Worm (Caenorhabditis elegans) whole organism, late embryonic: Measurements from ENCODE around the gene srv-34.

ENCODE experiments used
- C38D4.7 ChIP-seq: fragments of 200-800 bp; sonication (Bioruptor generic); optimal IDR thresholded peaks from 2 replicates; lab custom pipeline; 2018; ENCODE audit warnings: mild to moderate bottlenecking, missing genetic modification characterization, moderate library complexity, missing compliant biosample characterization
- F13H6.1 ChIP-seq: sonication (generic microtip); optimal IDR thresholded peaks from 2 replicates; lab custom pipeline; 2016; ENCODE audit warnings: missing genetic modification characterization, missing compliant biosample characterization
- K09A11.1 ChIP-seq: sonication (generic microtip); optimal IDR thresholded peaks from 2 replicates; lab custom pipeline; 2017; ENCODE audit warnings: antibody characterized with exemption, mild to moderate bottlenecking, missing genetic modification characterization, missing compliant biosample characterization; ENCODE audit not compliant: insufficient read depth
- T23F11.4 ChIP-seq: fragments of 200-800 bp; sonication (Bioruptor generic); optimal IDR thresholded peaks from 2 replicates; lab custom pipeline; 2018; ENCODE audit warnings: mild to moderate bottlenecking, missing genetic modification characterization, missing compliant biosample characterization
- ama-1 ChIP-seq: fragments of 150-350 bp; optimal IDR thresholded peaks from 2 replicates; lab custom pipeline; 2014
- ceh-14 ChIP-seq: sonication (generic microtip); optimal IDR thresholded peaks from 2 replicates; lab custom pipeline; 2016; ENCODE audit warnings: missing genotype, missing genetic modification characterization, missing compliant biosample characterization
- ceh-19 ChIP-seq: fragments of 200-800 bp; sonication (Bioruptor generic); optimal IDR thresholded peaks from 2 replicates; lab custom pipeline; 2018; ENCODE audit warnings: mild to moderate bottlenecking, missing genetic modification characterization, missing compliant biosample characterization
- ceh-22 ChIP-seq: sonication (generic microtip); optimal IDR thresholded peaks from 2 replicates; lab custom pipeline; 2017; ENCODE audit warnings: missing biosample characterization, missing genetic modification characterization
- ceh-24 ChIP-seq: sonication (generic microtip); optimal IDR thresholded peaks from 2 replicates; lab custom pipeline; 2016; ENCODE audit warnings: mild to moderate bottlenecking, missing genetic modification characterization, missing compliant biosample characterization
- ceh-45 ChIP-seq: fragments of 200-800 bp; sonication (Bioruptor generic); IDR thresholded peaks from 2 replicates; pipeline ENCODE4 v1.3.6; 2022; ENCODE audit warnings: missing genetic modification reagents, missing genetic modification characterization, missing compliant biosample characterization
- ceh-48 ChIP-seq: sonication (generic microtip); optimal IDR thresholded peaks from 2 replicates; lab custom pipeline; 2016; ENCODE audit warnings: missing genetic modification characterization, inconsistent platforms, missing compliant biosample characterization
- ceh-6 ChIP-seq: fragments of 200-800 bp; sonication (Bioruptor generic); optimal IDR thresholded peaks from 2 replicates; lab custom pipeline; 2018; ENCODE audit warnings: mild to moderate bottlenecking, missing genetic modification characterization, missing compliant biosample characterization
- ceh-9 ChIP-seq: sonication (generic microtip); optimal IDR thresholded peaks from 2 replicates; lab custom pipeline; 2016; ENCODE audit warnings: mild to moderate bottlenecking, missing genetic modification characterization, inconsistent platforms, missing compliant biosample characterization
- elt-2 ChIP-seq: sonication (generic microtip); optimal IDR thresholded peaks from 2 replicates; lab custom pipeline; 2016; ENCODE audit warnings: missing genetic modification reagents, missing genetic modification characterization, missing compliant biosample characterization
- elt-4 ChIP-seq: sonication (generic microtip); optimal IDR thresholded peaks from 2 replicates; lab custom pipeline; 2016; ENCODE audit warnings: missing genetic modification characterization, missing compliant biosample characterization
- eyg-1 ChIP-seq: sonication (generic microtip); optimal IDR thresholded peaks from 2 replicates; lab custom pipeline; 2016; ENCODE audit warnings: missing genotype, missing genetic modification characterization, missing compliant biosample characterization
- fax-1 ChIP-seq: sonication (generic microtip); optimal IDR thresholded peaks from 2 replicates; lab custom pipeline; 2016; ENCODE audit warnings: missing genotype, missing genetic modification characterization, missing compliant biosample characterization
- fkh-10 ChIP-seq: fragments of 150-350 bp; optimal IDR thresholded peaks from 2 replicates; lab custom pipeline; 2014; ENCODE audit warnings: missing biosample characterization, missing genetic modification reagents, missing genetic modification characterization
- fkh-6 ChIP-seq: sonication (generic microtip); optimal IDR thresholded peaks from 2 replicates; lab custom pipeline; 2016; ENCODE audit warnings: missing genetic modification characterization, missing compliant biosample characterization
- hlh-30 ChIP-seq: sonication (generic microtip); optimal IDR thresholded peaks from 2 replicates; lab custom pipeline; 2017; ENCODE audit warnings: antibody characterized with exemption, missing genetic modification characterization, missing compliant biosample characterization; ENCODE audit not compliant: insufficient read depth
- hlh-6 ChIP-seq: sonication (generic microtip); optimal IDR thresholded peaks from 2 replicates; lab custom pipeline; 2016; ENCODE audit warnings: missing genotype, missing genetic modification characterization, missing compliant biosample characterization
- lim-6 ChIP-seq: sonication (generic microtip); optimal IDR thresholded peaks from 2 replicates; lab custom pipeline; 2016; ENCODE audit warnings: missing genetic modification characterization, missing compliant biosample characterization
- nfya-1 ChIP-seq: sonication (generic microtip); optimal IDR thresholded peaks from 2 replicates; lab custom pipeline; 2017; ENCODE audit warnings: missing genetic modification characterization, mild to moderate bottlenecking, missing compliant biosample characterization, antibody characterized with exemption, moderate library complexity
- nhr-11 ChIP-seq: fragments of 150-350 bp; optimal IDR thresholded peaks from 2 replicates; lab custom pipeline; 2014; ENCODE audit warnings: missing biosample characterization, missing genetic modification characterization
- nhr-232 ChIP-seq: sonication (generic microtip); optimal IDR thresholded peaks from 2 replicates; lab custom pipeline; 2016; ENCODE audit warnings: missing genetic modification characterization, missing compliant biosample characterization
- npax-4 ChIP-seq: sonication (generic microtip); optimal IDR thresholded peaks from 2 replicates; lab custom pipeline; 2016; ENCODE audit warnings: missing genetic modification characterization, missing compliant biosample characterization
- pag-3 ChIP-seq: sonication (generic microtip); optimal IDR thresholded peaks from 2 replicates; lab custom pipeline; 2016; ENCODE audit warnings: missing compliant biosample characterization, missing genetic modification characterization, borderline replicate concordance
- pax-1 ChIP-seq: fragments of 150-350 bp; optimal IDR thresholded peaks from 2 replicates; lab custom pipeline; 2014; ENCODE audit warnings: missing biosample characterization, missing genetic modification characterization
- pha-2 ChIP-seq: sonication (generic microtip); optimal IDR thresholded peaks from 2 replicates; lab custom pipeline; 2017; ENCODE audit warnings: mild to moderate bottlenecking, missing genetic modification characterization, missing compliant biosample characterization
- pha-4 ChIP-seq: fragments of 150-350 bp; optimal IDR thresholded peaks from 2 replicates; lab custom pipeline; 2018; ENCODE audit warnings: missing biosample characterization, missing genetic modification reagents, missing genetic modification characterization
- pqm-1 ChIP-seq: sonication (generic microtip); optimal IDR thresholded peaks from 2 replicates; lab custom pipeline; 2016; ENCODE audit warnings: missing genetic modification characterization, missing compliant biosample characterization
- pros-1 ChIP-seq: fragments of 150-350 bp; optimal IDR thresholded peaks from 2 replicates; lab custom pipeline; 2014; ENCODE audit warnings: missing biosample characterization, missing genetic modification reagents, missing genetic modification characterization
- ref-2 ChIP-seq: sonication (generic microtip); optimal IDR thresholded peaks from 2 replicates; lab custom pipeline; 2016; ENCODE audit warnings: missing genetic modification characterization, missing compliant biosample characterization
- sdc-2 ChIP-seq: sonication (generic microtip); optimal IDR thresholded peaks from 2 replicates; lab custom pipeline; 2016; ENCODE audit warnings: missing genotype, missing genetic modification characterization, missing compliant biosample characterization
- sox-4 ChIP-seq: sonication (generic microtip); optimal IDR thresholded peaks from 2 replicates; lab custom pipeline; 2017; ENCODE audit warnings: mild to moderate bottlenecking, missing genetic modification characterization, inconsistent platforms, missing compliant biosample characterization
- syd-9 ChIP-seq: sonication (generic microtip); optimal IDR thresholded peaks from 2 replicates; lab custom pipeline; 2016; ENCODE audit warnings: mild to moderate bottlenecking, missing genetic modification characterization, moderate library complexity, missing compliant biosample characterization
- tbx-2 ChIP-seq: sonication (generic microtip); optimal IDR thresholded peaks from 2 replicates; lab custom pipeline; 2016; ENCODE audit warnings: missing genetic modification characterization, missing compliant biosample characterization
- ttx-3 ChIP-seq: sonication (generic microtip); optimal IDR thresholded peaks from 2 replicates; lab custom pipeline; 2016; ENCODE audit warnings: missing genetic modification reagents, missing genetic modification characterization, missing compliant biosample characterization
- unc-3 ChIP-seq, 2 experiments: fragments of 200-800 bp in 1 of 2; sonication (Bioruptor generic) in 1 of 2; sonication (generic microtip) in 1 of 2; conservative IDR thresholded peaks in 1 of 2; optimal IDR thresholded peaks in 1 of 2; 2 replicates each; pipeline versions ENCODE4 v1.3.6 to Lab custom; 2016 to 2022; ENCODE audit warnings: missing compliant biosample characterization in 2 of 2, missing genetic modification characterization in 2 of 2, missing genetic modification reagents in 1 of 2
- unc-42 ChIP-seq: sonication (generic microtip); optimal IDR thresholded peaks from 2 replicates; lab custom pipeline; 2016; ENCODE audit warnings: missing genotype, missing genetic modification characterization, missing compliant biosample characterization
- unc-86 ChIP-seq: sonication (generic microtip); optimal IDR thresholded peaks from 2 replicates; lab custom pipeline; 2016; ENCODE audit warnings: missing genetic modification characterization, missing compliant biosample characterization
- zip-5 ChIP-seq: sonication (generic microtip); optimal IDR thresholded peaks from 2 replicates; lab custom pipeline; 2016; ENCODE audit warnings: missing genetic modification characterization, missing compliant biosample characterization
- ztf-16 ChIP-seq: sonication (generic microtip); optimal IDR thresholded peaks from 2 replicates; lab custom pipeline; 2017; ENCODE audit warnings: missing genetic modification characterization, missing compliant biosample characterization

srv-34 gene

DNA sequence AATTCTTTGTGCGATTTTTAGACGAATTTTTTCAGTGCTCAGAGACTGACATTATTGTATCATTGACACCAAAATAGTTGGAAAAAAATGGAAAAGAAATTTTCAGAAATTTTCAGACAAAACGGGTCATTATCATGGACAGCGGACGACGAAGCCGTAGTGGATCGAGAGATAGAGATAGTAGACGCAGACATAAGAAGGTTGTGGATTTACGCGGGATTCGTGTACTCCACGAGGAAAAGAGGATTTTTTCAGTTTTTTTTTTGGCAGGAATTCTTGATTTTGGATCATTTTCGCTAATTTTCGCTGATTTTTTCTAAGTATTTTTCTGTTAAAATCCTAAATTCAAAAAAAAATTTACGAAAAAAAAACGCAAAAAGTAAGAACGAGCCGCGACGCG lies 7.0 kb downstream of the srv-34 start, which contains the start of gene W08G11.3:
W08G11.3 (plus strand) TSS at position 107 of the 400 bp plus-strand sequence.
- peak; percentile 53 for TF ChIP-seq ama-1 (lab: Kevin White, UChicago)
- TF ChIP-seq lim-6 (tag; lab: Kevin White, UChicago), result no peak

DNA sequence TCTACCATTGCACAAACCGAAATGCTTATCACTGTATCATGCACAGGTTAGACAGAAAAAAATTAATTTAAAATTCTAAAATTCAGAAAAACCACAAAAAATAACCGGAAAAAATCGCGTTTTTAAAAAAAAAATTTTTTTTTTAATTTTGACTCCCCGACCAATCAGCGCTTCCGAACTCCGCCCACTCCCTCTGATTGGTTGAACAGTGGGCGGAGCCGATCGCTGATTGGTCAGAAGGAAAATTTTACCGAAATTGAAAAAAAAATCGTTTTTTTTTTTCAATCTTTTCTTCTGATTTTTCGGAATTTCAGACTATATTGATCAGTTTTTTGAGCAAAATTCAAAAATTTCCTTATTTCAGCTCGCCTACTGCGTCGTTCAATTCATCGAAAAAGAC lies 13.2 kb downstream of the srv-34 start:
- TF ChIP-seq ceh-24, result no peak
- peak; percentile 99 for TF ChIP-seq nfya-1 (tag; lab: Kevin White, UChicago)

DNA sequence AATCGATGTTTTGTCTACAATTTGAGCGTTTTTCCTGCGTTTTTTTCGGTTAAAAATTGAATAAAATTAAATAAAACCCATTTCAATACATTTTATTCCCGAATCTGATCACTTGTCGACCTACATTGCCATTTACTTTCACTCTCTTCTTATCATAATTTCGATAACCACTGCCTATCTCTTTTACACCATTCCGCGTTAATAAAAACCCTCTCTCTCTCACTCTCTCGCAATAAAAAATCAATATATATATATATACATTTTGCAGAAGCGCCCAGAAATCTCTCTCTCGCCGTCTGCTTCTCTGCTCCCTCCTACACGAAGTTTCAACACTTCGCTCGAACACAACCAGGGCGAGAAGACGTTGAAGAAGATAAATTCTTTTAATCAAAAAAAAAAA lies 17.3 kb downstream of the srv-34 start, which contains the start of gene pptr-1:
pptr-1 (plus strand) TSS at position 269 of the 400 bp plus-strand sequence.
- TF ChIP-seq ama-1 (lab: Kevin White, UChicago) (no peak), elt-2 (tag; lab: Kevin White, UChicago) (peak; percentile 65), hlh-6 (no peak), fkh-6 (tag; lab: Kevin White, UChicago) (no peak), ceh-19 (GFP tag; lab: Kevin White, UChicago) (no peak), sox-4 (tag; lab: Kevin White, UChicago) (no peak), C38D4.7 (GFP tag; lab: Kevin White, UChicago) (no peak), pag-3 (tag; lab: Kevin White, UChicago) (no peak), T23F11.4 (GFP tag; lab: Kevin White, UChicago) (no peak), ceh-48 (peak; percentile 1), ceh-24 (no peak), ref-2 (tag; lab: Kevin White, UChicago) (no peak), eyg-1 (tag; lab: Kevin White, UChicago) (no peak), nhr-232 (tag; lab: Kevin White, UChicago) (no peak), ceh-9 (tag; lab: Kevin White, UChicago) (no peak), unc-86 (tag; lab: Kevin White, UChicago) (no peak)

DNA sequence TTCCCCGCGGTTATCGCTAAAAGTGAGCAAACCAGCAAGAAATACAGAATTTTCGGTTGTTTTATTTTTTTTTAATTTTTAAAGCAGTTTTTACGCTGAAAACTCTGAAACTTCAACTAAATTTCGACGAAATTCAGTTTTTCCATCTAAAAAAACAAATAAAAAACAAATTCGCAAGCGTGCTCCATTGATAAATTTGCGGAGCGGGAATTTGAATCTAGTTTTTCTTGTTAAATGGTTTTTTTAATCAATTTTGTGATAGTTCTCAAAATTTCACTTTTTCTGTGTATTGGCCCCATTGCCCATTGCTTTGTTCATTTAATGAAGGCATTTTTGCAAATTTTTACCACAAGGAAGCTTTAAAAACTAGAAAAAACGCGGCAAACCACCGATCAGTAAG lies 17.8 kb downstream of the srv-34 start:
- TF ChIP-seq lim-6 (tag; lab: Kevin White, UChicago) (no peak), T23F11.4 (GFP tag; lab: Kevin White, UChicago) (no peak), elt-4 (tag; lab: Kevin White, UChicago) (no peak), fkh-10 (GFP tag; lab: Kevin White, UChicago) (no peak), pros-1 (tag; lab: Kevin White, UChicago) (no peak), ceh-45 (GFP tag; lab: Robert Waterston, UW) (no peak), sdc-2 (tag; lab: Kevin White, UChicago) (no peak)

DNA sequence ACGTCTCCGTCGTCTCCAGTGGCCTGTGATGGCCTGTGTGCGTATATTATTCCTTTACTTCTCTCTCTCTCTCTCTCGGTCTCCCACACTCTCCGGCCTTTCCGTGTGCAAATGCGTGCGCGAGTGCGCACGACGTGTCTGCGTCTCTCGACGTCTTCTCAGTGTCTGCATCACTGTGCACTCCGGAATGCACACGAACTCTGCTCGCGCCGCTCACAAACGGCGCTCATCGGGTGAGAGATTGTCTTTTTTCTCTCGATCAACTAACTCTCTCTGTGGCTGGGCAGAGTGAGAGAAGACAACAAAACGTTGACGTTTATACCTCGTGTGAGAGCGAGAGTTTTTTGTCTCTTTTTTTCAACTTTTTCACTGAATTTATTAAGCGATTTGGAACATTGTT lies 18.6 kb downstream of the srv-34 start:
- TF ChIP-seq tbx-2 (tag; lab: Kevin White, UChicago) (peak; percentile 83), ceh-14 (tag; lab: Kevin White, UChicago) (peak; percentile 58), nfya-1 (tag; lab: Kevin White, UChicago) (peak; percentile 92), ttx-3 (no peak), ztf-16 (peak; percentile 53), hlh-30 (tag; lab: Kevin White, UChicago) (peak; percentile 76), pha-4 (tag; lab: Kevin White, UChicago) (no peak), npax-4 (tag; lab: Kevin White, UChicago) (no peak), pax-1 (peak; percentile 1), unc-3 (GFP tag; conservative IDR thresholded peaks at IDR 0.05; lab: Robert Waterston, UW) (no peak), unc-3 (tag; optimal IDR thresholded peaks at IDR 0.05; lab: Kevin White, UChicago) (no peak), fax-1 (no peak), pqm-1 (tag; lab: Kevin White, UChicago) (peak; percentile 68), F13H6.1 (tag; lab: Kevin White, UChicago) (peak; percentile 63), ceh-22 (tag; lab: Kevin White, UChicago) (peak; percentile 59), sox-4 (tag; lab: Kevin White, UChicago) (no peak), syd-9 (tag; lab: Kevin White, UChicago) (no peak), K09A11.1 (tag; lab: Kevin White, UChicago) (peak; percentile 42), zip-5 (tag; lab: Kevin White, UChicago) (no peak), ceh-6 (GFP tag; lab: Kevin White, UChicago) (no peak), ceh-48 (no peak), fkh-10 (GFP tag; lab: Kevin White, UChicago) (no peak), unc-86 (tag; lab: Kevin White, UChicago) (no peak), pha-2 (peak; percentile 50), nhr-11 (tag; lab: Kevin White, UChicago) (no peak), nhr-232 (tag; lab: Kevin White, UChicago) (no peak), ceh-24 (no peak), unc-42 (tag; lab: Kevin White, UChicago) (peak; percentile 75)
